Worm (Caenorhabditis elegans) whole organism, dauer: Measurements from ENCODE around the gene pitr-4.

Source experiments
- unc-62 ChIP-seq: sonication (generic microtip); optimal IDR thresholded peaks from 2 replicates; lab custom pipeline; 2017; ENCODE audit warnings: missing biosample characterization, missing genetic modification reagents, missing genetic modification characterization

pitr-4 gene

ce11 chrV:9661514-9661913 is at the start of gene pitr-4:
pitr-4 (minus strand) TSS chrV:9661614.
- TF ChIP-seq unc-62 (GFP tag; lab: Kevin White, UChicago), result no peak

DNA sequence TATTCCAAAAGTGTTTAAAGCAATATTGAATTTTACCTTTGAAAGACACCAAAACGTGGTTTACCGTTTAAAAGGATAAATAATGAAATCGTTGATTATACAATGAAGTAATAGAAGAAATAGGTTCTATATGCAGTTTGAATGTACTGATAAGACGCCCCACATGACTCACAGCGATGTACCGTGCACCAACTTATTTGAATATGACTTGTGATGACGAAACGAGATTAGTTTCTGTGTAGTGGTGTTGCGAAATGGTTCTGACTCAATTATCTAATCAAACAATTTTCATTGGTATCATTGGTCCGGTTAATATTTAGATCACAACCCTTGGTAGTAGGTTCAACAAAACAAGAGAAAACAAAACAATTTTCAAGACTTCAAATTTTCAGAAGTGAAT is 49.8 kb upstream of the pitr-4 start:
- TF ChIP-seq unc-62 (GFP tag; lab: Kevin White, UChicago), result no peak

DNA sequence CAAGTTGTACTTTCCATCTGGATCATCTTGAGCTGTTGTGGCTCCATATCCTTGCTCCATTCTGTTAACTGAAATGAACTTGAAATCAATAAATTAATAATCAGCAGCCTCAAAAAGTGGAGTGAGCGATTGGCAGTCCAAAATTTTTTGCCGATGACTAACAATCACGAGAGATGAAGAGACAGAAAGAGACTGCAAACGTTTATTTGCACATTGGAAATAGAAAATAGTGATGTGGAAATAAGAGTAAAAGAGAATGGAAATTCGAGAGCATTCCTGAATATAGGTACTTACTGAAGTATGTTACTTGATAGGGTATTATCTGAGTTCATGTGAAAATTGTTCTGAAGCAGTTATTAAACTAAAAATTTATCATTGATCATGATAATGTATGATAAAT is 48.3 kb upstream of the pitr-4 start, which contains the start of gene tag-120:
Gene tag-120 (minus strand): TSS at position 68 of the 400 bp plus-strand sequence.
- TF ChIP-seq unc-62 (GFP tag; lab: Kevin White, UChicago), result no peak

DNA sequence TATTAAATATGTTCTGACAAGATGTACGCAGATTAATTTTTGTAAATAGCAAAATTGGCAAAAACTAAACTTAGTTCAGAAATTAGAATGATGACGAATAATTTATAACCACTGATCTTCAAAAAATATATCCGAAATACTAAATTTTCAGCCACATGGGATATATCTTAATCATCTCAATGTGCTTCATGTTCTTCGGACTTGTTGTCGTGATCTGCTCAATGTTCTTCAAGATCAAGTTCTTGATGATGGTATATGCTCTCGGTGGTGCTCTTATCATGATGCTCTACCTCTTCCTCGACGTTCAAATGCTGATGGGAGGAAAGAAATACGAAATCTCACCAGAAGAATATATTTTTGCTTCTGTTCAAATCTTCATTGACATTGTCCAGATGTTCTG is 45.2 kb upstream of the pitr-4 start:
- TF ChIP-seq unc-62 (GFP tag; lab: Kevin White, UChicago), result no peak

DNA sequence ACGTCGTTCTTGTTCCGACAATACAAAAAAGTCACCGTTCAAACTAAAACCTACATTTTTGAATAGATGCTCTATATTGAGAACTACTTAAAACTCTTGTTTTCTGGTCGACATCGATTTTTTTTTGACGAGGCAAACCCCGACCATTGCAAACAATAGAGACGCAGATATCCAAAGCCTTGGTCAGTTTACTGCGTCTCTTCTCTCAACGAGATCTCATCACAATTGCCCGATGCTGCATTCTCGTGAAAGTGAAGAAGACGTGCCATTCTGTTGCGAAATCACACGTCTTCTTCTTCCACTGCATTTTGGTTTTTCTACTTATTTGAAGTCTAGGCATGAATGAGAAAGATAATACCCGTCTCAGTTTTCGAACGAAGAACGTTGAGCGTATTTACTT is 43.0 kb upstream of the pitr-4 start:
- no peak for TF ChIP-seq unc-62 (GFP tag; lab: Kevin White, UChicago)

ce11 chrV:9703549-9703948 is 42.1 kb upstream of the pitr-4 start:
- no peak for TF ChIP-seq unc-62 (GFP tag; lab: Kevin White, UChicago)

- no peak for TF ChIP-seq unc-62 (GFP tag; lab: Kevin White, UChicago)
Measured at ce11 chrV:9702755-9703154, 41.3 kb upstream of the pitr-4 start, which contains the start of gene xbx-6. xbx-6 (plus strand) TSS chrV:9703055.

ce11 chrV:9701861-9702260 is 40.4 kb upstream of the pitr-4 start:
- no peak for TF ChIP-seq unc-62 (GFP tag; lab: Kevin White, UChicago)

DNA sequence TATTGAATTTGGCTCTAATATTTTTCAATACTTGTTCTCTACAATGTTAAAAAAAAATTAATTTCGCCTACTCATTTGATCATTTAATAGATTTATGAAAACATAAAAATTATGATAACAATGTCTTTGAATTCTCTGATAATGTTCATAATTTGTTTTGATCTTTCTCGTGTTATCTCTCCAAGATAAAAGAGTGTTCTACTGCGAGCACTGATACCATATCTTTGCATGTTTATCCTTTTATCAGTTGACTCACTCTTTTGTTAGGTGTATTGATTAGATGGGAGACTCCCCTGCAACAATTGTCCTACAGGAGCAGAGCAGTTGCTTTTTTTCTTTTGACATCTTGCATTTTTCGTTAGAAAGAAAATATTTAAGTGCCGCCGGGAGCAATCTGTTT is 37.8 kb upstream of the pitr-4 start:
- TF ChIP-seq unc-62 (GFP tag; lab: Kevin White, UChicago), result no peak

- no peak for TF ChIP-seq unc-62 (GFP tag; lab: Kevin White, UChicago)
Measured at ce11 chrV:9696715-9697114, 35.3 kb upstream of the pitr-4 start, which contains the start of gene her-1. her-1 (plus strand) TSS chrV:9697015.

DNA sequence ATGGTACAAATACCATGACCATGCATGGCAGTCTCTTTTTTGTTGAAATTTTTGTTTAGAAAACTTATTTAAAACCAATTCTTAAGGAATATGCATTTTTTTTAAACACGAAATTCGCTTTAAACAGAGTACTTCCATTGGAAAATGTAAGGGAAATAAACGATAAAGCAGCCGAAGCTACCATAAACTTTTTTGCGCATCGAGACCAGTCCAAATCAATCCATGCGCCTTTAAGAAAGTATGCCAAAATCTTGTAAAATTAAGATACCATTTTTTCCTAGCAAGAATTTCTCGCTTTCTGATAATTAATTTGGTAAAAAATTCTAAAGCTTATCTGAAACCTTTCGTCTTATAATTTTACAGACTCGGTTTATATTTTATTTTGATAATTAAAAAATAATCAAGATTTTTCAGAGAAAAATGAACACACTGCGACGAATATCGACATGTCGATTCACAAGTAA is 31.3 kb upstream of the pitr-4 start, which contains the start of gene ZK287.7:
Gene ZK287.7 (plus strand): TSS at position 414 of the 464 bp plus-strand sequence.
- TF ChIP-seq unc-62 (GFP tag; lab: Kevin White, UChicago), result no peak

ce11 chrV:9692109-9692581 is 30.7 kb upstream of the pitr-4 start, which contains the start of gene ztf-9:
ztf-9 (minus strand) TSS chrV:9692159.
- TF ChIP-seq unc-62 (GFP tag; lab: Kevin White, UChicago), result no peak

- TF ChIP-seq unc-62 (GFP tag; lab: Kevin White, UChicago), result no peak
Measured at ce11 chrV:9690728-9691127, 29.3 kb upstream of the pitr-4 start.

DNA sequence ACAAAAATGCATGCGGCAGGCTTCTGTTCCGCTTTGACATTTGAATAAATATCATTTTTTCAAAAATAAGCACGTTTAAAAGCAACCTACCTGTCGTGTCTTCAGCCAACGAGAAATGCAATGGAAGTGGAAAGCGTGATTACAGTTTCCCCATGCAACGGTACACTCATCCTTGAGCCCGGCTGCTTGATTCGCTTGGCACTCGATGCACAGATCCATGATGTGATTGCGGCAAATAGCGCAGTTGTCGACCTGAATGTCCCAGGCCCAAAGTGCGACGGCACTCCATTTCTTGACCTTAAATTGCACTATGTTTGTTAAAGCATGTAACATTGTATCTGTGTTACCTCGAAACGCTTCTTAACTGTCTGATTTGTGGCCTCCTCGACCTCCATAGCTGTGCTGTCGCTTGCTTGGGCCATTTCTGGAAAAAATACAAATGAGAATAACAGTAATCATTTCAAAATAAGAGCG is 28.7 kb upstream of the pitr-4 start, which contains the start of gene rbx-1:
Gene rbx-1 (minus strand): TSS at position 424 of the 474 bp plus-strand sequence.
- TF ChIP-seq unc-62 (GFP tag; lab: Kevin White, UChicago), result no peak

DNA sequence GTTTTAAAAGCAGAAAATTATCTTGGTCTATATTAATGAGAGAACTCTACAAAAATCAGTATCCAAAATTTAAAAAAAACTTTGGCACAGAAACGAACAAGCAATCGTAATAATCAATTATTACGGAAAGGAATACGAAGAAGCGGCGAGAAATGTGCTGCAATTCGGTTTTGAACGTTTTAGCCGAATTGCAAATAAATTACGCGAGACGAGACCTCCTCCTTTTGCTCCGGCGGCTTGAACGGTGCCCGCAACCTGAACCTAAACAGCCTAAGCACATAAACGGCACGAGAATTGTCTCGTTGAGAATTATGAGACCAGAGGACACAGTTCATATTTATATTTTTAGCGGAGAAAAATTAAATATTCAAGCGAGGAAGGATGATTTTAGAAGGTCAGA is 27.9 kb upstream of the pitr-4 start:
- TF ChIP-seq unc-62 (GFP tag; lab: Kevin White, UChicago), result no peak

- no peak for TF ChIP-seq unc-62 (GFP tag; lab: Kevin White, UChicago)
Measured at ce11 chrV:9685559-9685958, 24.1 kb upstream of the pitr-4 start, which contains the start of gene ZK287.4. ZK287.4 (minus strand) TSS chrV:9685659.

ce11 chrV:9680260-9680659 is 18.8 kb upstream of the pitr-4 start:
- TF ChIP-seq unc-62 (GFP tag; lab: Kevin White, UChicago), result no peak
